Worm (Caenorhabditis elegans): ENCODE results near the gene T28A8.8.

Gene T28A8.8

DNA sequence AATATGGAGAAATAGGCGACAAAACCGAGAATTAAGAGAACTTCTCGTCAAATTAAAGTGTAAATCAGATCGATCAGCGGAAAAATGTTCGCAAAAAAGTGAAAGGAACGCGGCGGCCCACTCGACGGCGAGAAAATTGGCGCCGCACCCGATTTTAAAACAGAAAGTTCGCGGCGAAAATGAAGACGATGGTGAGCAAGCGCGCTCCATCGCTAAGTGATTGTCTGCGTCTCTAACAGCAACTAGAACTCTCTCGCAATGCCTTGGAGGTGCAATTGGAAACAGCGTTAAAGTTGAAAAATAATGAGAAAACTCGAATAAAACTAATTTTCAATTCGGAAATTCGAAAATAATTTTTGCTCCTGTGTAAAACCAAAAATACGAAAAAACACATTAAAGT is 27.4 kb downstream of the T28A8.8 start (continued):
- TF ChIP-seq lin-38 (GFP tag; IDR thresholded peaks at IDR 0.05), result peak; percentile 95
- TF ChIP-seq pqm-1 (tag; optimal IDR thresholded peaks at IDR 0.05), result no peak
- no peak for TF ChIP-seq nhr-77 (tag; optimal IDR thresholded peaks at IDR 0.05)
- TF ChIP-seq ceh-32 (tag; optimal IDR thresholded peaks at IDR 0.05; ENCODE audit: poor library complexity), result no peak
- no peak for TF ChIP-seq daf-16 (GFP tag; optimal IDR thresholded peaks at IDR 0.05)
- TF ChIP-seq daf-16 (tag; optimal IDR thresholded peaks at IDR 0.05), result peak; percentile 27
- TF ChIP-seq nhr-237 (tag; optimal IDR thresholded peaks at IDR 0.05), result no peak
- no peak for TF ChIP-seq daf-19 (GFP tag; conservative IDR thresholded peaks at IDR 0.05)
- TF ChIP-seq Y75B8A.6 (GFP tag; IDR thresholded peaks at IDR 0.05), result no peak
- no peak for TF ChIP-seq lin-29 (GFP tag; IDR thresholded peaks at IDR 0.05)
- no peak for TF ChIP-seq mxl-2 (GFP tag; conservative IDR thresholded peaks at IDR 0.05)
- TF ChIP-seq F10B5.3 (tag; optimal IDR thresholded peaks at IDR 0.05), result no peak
- no peak for TF ChIP-seq mdl-1 (tag; optimal IDR thresholded peaks at IDR 0.05)
- TF ChIP-seq duxl-1 (tag; optimal IDR thresholded peaks at IDR 0.05; ENCODE audit: poor library complexity), result peak; percentile 10
- TF ChIP-seq lin-39 (tag; optimal IDR thresholded peaks at IDR 0.05), result no peak
- no peak for TF ChIP-seq ces-1 (GFP tag; optimal IDR thresholded peaks at IDR 0.05)

DNA sequence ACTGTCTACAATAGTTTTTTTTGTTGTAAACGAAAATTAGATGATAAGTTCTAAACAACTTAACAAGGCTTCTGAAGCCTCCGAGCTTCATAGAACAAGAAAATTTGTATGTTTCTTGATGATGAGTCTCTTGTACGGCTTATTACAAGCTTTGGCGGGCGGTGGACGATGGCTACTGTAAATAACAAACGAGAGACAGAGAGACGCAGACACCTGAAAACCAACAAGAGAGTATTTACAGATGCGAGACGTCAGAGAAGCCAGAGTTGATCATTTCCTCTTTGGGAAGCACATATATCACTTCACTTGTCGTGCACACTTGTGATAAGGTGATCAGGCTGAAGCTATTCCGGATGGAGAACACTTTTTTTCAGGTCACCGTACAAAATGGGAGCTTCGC is 28.2 kb downstream of the T28A8.8 start:
- no peak for TF ChIP-seq mep-1 (tag; optimal IDR thresholded peaks at IDR 0.05)
- peak; percentile 3 for TF ChIP-seq dve-1 (tag; optimal IDR thresholded peaks at IDR 0.05; ENCODE audit: insufficient read depth)
- no peak for TF ChIP-seq lin-13 (GFP tag; optimal IDR thresholded peaks at IDR 0.05)
- no peak for TF ChIP-seq daf-16 (GFP tag; optimal IDR thresholded peaks at IDR 0.05)
- peak; percentile 37 for TF ChIP-seq daf-16 (tag; optimal IDR thresholded peaks at IDR 0.05)
- no peak for TF ChIP-seq pqm-1 (tag; optimal IDR thresholded peaks at IDR 0.05)
- no peak for TF ChIP-seq daf-12 (tag; optimal IDR thresholded peaks at IDR 0.05)
- peak; percentile 68 for TF ChIP-seq aha-1 (tag)

DNA sequence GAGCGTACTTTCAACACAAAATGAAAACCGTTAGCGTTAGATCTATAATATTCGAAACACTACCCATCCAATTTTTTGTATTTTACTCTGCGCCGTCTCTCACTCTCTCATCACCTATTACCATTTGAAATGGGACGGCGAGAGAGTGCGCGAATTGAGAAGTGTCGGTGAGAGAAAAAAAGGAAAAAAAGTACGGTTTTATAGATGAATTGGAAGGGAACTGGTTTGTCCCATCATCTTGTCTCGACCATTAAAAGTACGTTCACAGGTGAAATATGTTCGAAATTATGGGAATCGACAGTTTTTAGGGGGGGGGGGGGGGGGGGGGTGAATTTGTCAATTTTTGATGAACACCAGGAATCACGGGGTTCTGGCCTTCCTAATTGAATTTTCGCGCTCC is 32.1 kb downstream of the T28A8.8 start:
- TF ChIP-seq unc-62 (GFP tag; optimal IDR thresholded peaks at IDR 0.05 in 1 of 2), result peak in 1 of 2 experiments; percentile 18
- no peak for TF ChIP-seq unc-62 (tag; optimal IDR thresholded peaks at IDR 0.05)
- no peak for TF ChIP-seq ZK546.5 (tag; optimal IDR thresholded peaks at IDR 0.05)
- TF ChIP-seq mes-2 (tag; optimal IDR thresholded peaks at IDR 0.05; ENCODE audit: poor library complexity, severe bottlenecking), result peak; percentile 21
- TF ChIP-seq hlh-11 (tag; optimal IDR thresholded peaks at IDR 0.05), result peak; percentile 2
- peak; percentile 6 for TF ChIP-seq nhr-28 (tag; optimal IDR thresholded peaks at IDR 0.05)
- TF ChIP-seq lin-38 (GFP tag; IDR thresholded peaks at IDR 0.05), result peak; percentile 41
- TF ChIP-seq attf-4 (tag; optimal IDR thresholded peaks at IDR 0.05), result no peak
- TF ChIP-seq set-16 (GFP tag; IDR thresholded peaks at IDR 0.05), result 0 out of 2 replicates have a peak, but pooled peaks have one; percentile 9
- TF ChIP-seq nhr-111 (GFP tag; optimal IDR thresholded peaks at IDR 0.05), result no peak

ce11 chrIII:13535735-13536390 is 33.2 kb downstream of the T28A8.8 start:
- TF ChIP-seq aha-1 (tag) (peak; percentile 96), nhr-102 (tag; optimal IDR thresholded peaks at IDR 0.05) (no peak)

- TF ChIP-seq mdt-29 (GFP tag; IDR thresholded peaks at IDR 0.05) (no peak), set-16 (GFP tag; IDR thresholded peaks at IDR 0.05) (peak; percentile 50)
Observed at ce11 chrIII:13540791-13541190, 38.2 kb downstream of the T28A8.8 start.

ce11 chrIII:13542458-13542857 is 39.8 kb downstream of the T28A8.8 start:
- peak; percentile 62 for TF ChIP-seq dmd-6 (GFP tag; IDR thresholded peaks at IDR 0.05)
- peak; percentile 70 for TF ChIP-seq hlh-11 (tag; optimal IDR thresholded peaks at IDR 0.05)
- TF ChIP-seq nhr-28 (tag; optimal IDR thresholded peaks at IDR 0.05), result peak; percentile 79
- TF ChIP-seq nhr-10 (tag; optimal IDR thresholded peaks at IDR 0.05), result peak; percentile 49
- no peak for TF ChIP-seq daf-8 (GFP tag; IDR thresholded peaks at IDR 0.05)
- no peak for TF ChIP-seq spr-3 (GFP tag; optimal IDR thresholded peaks at IDR 0.05)
- peak; percentile 17 for TF ChIP-seq hlh-30 (tag; optimal IDR thresholded peaks at IDR 0.05; ENCODE audit: insufficient read depth)
- TF ChIP-seq mxl-3 (GFP tag; optimal IDR thresholded peaks at IDR 0.05), result peak; percentile 46
- TF ChIP-seq mxl-2 (GFP tag; conservative IDR thresholded peaks at IDR 0.05), result no peak
- peak; percentile 21 for TF ChIP-seq nhr-77 (tag; optimal IDR thresholded peaks at IDR 0.05)
- no peak for TF ChIP-seq dpl-1 (GFP tag; optimal IDR thresholded peaks at IDR 0.05)
- no peak for TF ChIP-seq hmg-1.1 (GFP tag; IDR thresholded peaks at IDR 0.05)
- TF ChIP-seq unc-130 (GFP tag; optimal IDR thresholded peaks at IDR 0.05), result no peak
- TF ChIP-seq dve-1 (tag; optimal IDR thresholded peaks at IDR 0.05; ENCODE audit: insufficient read depth), result peak; percentile 24
- no peak for TF ChIP-seq daf-16 (GFP tag; optimal IDR thresholded peaks at IDR 0.05)
- peak; percentile 32 for TF ChIP-seq daf-16 (tag; optimal IDR thresholded peaks at IDR 0.05)
- TF ChIP-seq lin-39 (tag; optimal IDR thresholded peaks at IDR 0.05), result no peak
